Fruit fly (Drosophila melanogaster): ENCODE results near the gene CG11035.

Gene CG11035

DNA sequence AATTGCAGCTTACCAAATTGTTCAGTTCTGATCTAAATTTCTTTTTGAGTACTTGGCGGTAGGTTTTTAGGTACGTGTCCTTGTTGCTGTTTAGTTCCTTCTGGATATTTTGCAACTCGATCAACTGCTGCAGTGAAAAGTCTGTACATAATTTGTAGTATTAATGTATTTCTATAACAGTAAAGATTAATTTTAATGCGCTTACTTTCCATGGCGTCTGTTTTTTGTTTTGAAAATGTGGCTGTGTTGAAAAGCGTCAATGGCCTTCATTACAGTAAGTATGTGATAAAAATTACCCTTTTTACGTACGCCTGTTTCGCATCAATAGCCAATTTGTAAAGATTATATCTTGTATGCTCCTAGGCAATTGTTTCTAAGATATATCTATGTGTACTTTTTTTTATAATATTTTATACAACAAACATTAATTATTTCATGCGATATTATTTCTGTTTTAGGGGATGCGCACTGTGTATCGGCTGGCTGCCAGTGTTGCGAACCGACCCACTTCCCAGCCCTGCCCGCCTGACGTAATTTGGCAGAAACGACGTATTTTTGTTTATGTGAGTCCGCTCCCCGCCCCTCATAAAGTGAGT, 31.6 kb downstream of the CG11035 start, which contains the start of the genes Kmn2 and CG2698 (continued):
- TF ChIP-seq prd (optimal IDR thresholded peaks at IDR 0.05): no peak
- peak; percentile 99 for TF ChIP-seq prd (GFP tag; IDR thresholded peaks at IDR 0.05)
- TF ChIP-seq Dp (GFP tag; optimal IDR thresholded peaks at IDR 0.05): peak; percentile 75
- TF ChIP-seq dimm (GFP tag; IDR thresholded peaks at IDR 0.05): peak; percentile 95
- no peak for TF ChIP-seq sc (optimal IDR thresholded peaks at IDR 0.05)
- TF ChIP-seq sc (GFP tag; optimal IDR thresholded peaks at IDR 0.05): peak; percentile 91
- peak; percentile 10 for TF ChIP-seq her (GFP tag; optimal IDR thresholded peaks at IDR 0.05)
- peak; percentile 40; the same call in 2 of the 3 replicates for TF ChIP-seq CG16813 (GFP tag; IDR thresholded peaks at IDR 0.05; ENCODE audit: partially characterized antibody)
- TF ChIP-seq CG34376 (GFP tag; optimal IDR thresholded peaks at IDR 0.05): peak; percentile 91
- peak; percentile 96 for TF ChIP-seq CG10654 (GFP tag; optimal IDR thresholded peaks at IDR 0.05)
- TF ChIP-seq jing (GFP tag; optimal IDR thresholded peaks at IDR 0.05): peak; percentile 85
- TF ChIP-seq gce (GFP tag; IDR thresholded peaks at IDR 0.05): peak; percentile 94
- TF ChIP-seq HmgD (GFP tag; optimal IDR thresholded peaks at IDR 0.05): peak; percentile 32
- TF ChIP-seq stwl (tag; optimal IDR thresholded peaks at IDR 0.05): peak; percentile 90
- TF ChIP-seq CG13775 (GFP tag; optimal IDR thresholded peaks at IDR 0.05): peak; percentile 94
- TF ChIP-seq zfh2 (GFP tag; optimal IDR thresholded peaks at IDR 0.05): peak; percentile 88
- TF ChIP-seq Fer3 (tag; optimal IDR thresholded peaks at IDR 0.05): peak; percentile 96
- TF ChIP-seq kni (GFP tag; optimal IDR thresholded peaks at IDR 0.05): peak; percentile 87
- no peak for TF ChIP-seq luna (GFP tag; optimal IDR thresholded peaks at IDR 0.05)
- peak; percentile 5 for TF ChIP-seq sima (GFP tag; optimal IDR thresholded peaks at IDR 0.05)
- peak; percentile 93 for TF ChIP-seq CG4328 (GFP tag; optimal IDR thresholded peaks at IDR 0.05)
- TF ChIP-seq Neu2 (GFP tag; optimal IDR thresholded peaks at IDR 0.05; ENCODE audit: borderline replicate concordance): no peak
- peak; percentile 98 for TF ChIP-seq sisA (GFP tag; IDR thresholded peaks at IDR 0.05)
- TF ChIP-seq ash1 (GFP tag; optimal IDR thresholded peaks at IDR 0.05): peak; percentile 20
- peak; percentile 36; the same call in 1 of the 2 replicates for TF ChIP-seq amos (GFP tag; IDR thresholded peaks at IDR 0.05; ENCODE audit: partially characterized antibody)
- TF ChIP-seq Mad (GFP tag; optimal IDR thresholded peaks at IDR 0.05): peak; percentile 90
- TF ChIP-seq crc (GFP tag; optimal IDR thresholded peaks at IDR 0.05): peak; percentile 56
- no peak for TF ChIP-seq Jarid2 (GFP tag; optimal IDR thresholded peaks at IDR 0.05)
- peak; percentile 44 for TF ChIP-seq NC2α (GFP tag; optimal IDR thresholded peaks at IDR 0.05)
- TF ChIP-seq CrebB (tag; optimal IDR thresholded peaks at IDR 0.05): peak; percentile 88
- peak; percentile 92 for TF ChIP-seq CG17385 (GFP tag; optimal IDR thresholded peaks at IDR 0.05)
- peak; percentile 97 for TF ChIP-seq CG17361 (GFP tag; IDR thresholded peaks at IDR 0.05)
- TF ChIP-seq unc-4 (GFP tag; IDR thresholded peaks at IDR 0.05; ENCODE audit: partially characterized antibody): peak; percentile 60
- TF ChIP-seq Bgb (GFP tag; IDR thresholded peaks at IDR 0.05; ENCODE audit: partially characterized antibody): peak; percentile 53; the same call in 1 of the 2 replicates
- peak; percentile 67 for TF ChIP-seq CG8359 (GFP tag; optimal IDR thresholded peaks at IDR 0.05; ENCODE audit: borderline replicate concordance)
- TF ChIP-seq unpg (GFP tag; optimal IDR thresholded peaks at IDR 0.05): peak; percentile 95
- TF ChIP-seq cwo (GFP tag; optimal IDR thresholded peaks at IDR 0.05): peak; percentile 88
- peak; percentile 50 for TF ChIP-seq BEAF-32 (GFP tag; optimal IDR thresholded peaks at IDR 0.05)
- TF ChIP-seq bab2 (GFP tag; optimal IDR thresholded peaks at IDR 0.05): peak; percentile 84
- TF ChIP-seq Dref (GFP tag; IDR thresholded peaks at IDR 0.05): peak; percentile 44
- peak; percentile 42; the same call in 1 of the 2 replicates for TF ChIP-seq inv (GFP tag; IDR thresholded peaks at IDR 0.05; ENCODE audit: partially characterized antibody)
- peak; percentile 89 for TF ChIP-seq CG10431 (GFP tag; optimal IDR thresholded peaks at IDR 0.05)
- TF ChIP-seq Ssrp (tag; optimal IDR thresholded peaks at IDR 0.05): peak; percentile 95
- peak; percentile 93 for TF ChIP-seq CG13296 (GFP tag; optimal IDR thresholded peaks at IDR 0.05)
- TF ChIP-seq Dek (tag; optimal IDR thresholded peaks at IDR 0.05): peak; percentile 95
- peak; percentile 97 for TF ChIP-seq CG4424 (GFP tag; optimal IDR thresholded peaks at IDR 0.05)
- TF ChIP-seq Fer1 (GFP tag; optimal IDR thresholded peaks at IDR 0.05): peak; percentile 96
- TF ChIP-seq disco-r (GFP tag; optimal IDR thresholded peaks at IDR 0.05): peak; percentile 51
- TF ChIP-seq gsb-n (tag; optimal IDR thresholded peaks at IDR 0.05): peak; percentile 94
